Fruit fly (Drosophila melanogaster) whole organism, embryonic: Measurements from ENCODE around the gene RpL37A.

Source experiments
- CG10274 ChIP-seq: fragments of 200-800 bp; sonication (Bioruptor generic); optimal IDR thresholded peaks from 3 replicates; lab custom pipeline; 2017; ENCODE audit warnings: missing biosample characterization, mild to moderate bottlenecking, missing genetic modification characterization
- CG11093 ChIP-seq: fragments of 200-800 bp; sonication (Bioruptor generic); IDR thresholded peaks from 3 replicates; pipeline ENCODE4 v1.3.6; 2022; ENCODE audit warnings: missing biosample characterization, missing genetic modification characterization
- CG11456 ChIP-seq: fragments of 200-800 bp; sonication (Bioruptor generic); IDR thresholded peaks from 3 replicates; pipeline ENCODE4 v1.3.6; 2022; ENCODE audit warnings: missing biosample characterization, missing genetic modification characterization
- CG1233 ChIP-seq: fragments of 200-800 bp; sonication (Bioruptor generic); optimal IDR thresholded peaks from 4 replicates; lab custom pipeline; 2018; ENCODE audit warnings: missing biosample characterization, mild to moderate bottlenecking, missing genetic modification characterization
- CG12659 ChIP-seq: fragments of 200-800 bp; sonication (Bioruptor generic); optimal IDR thresholded peaks from 3 replicates; lab custom pipeline; 2017; ENCODE audit warnings: mild to moderate bottlenecking, missing biosample characterization, missing genetic modification reagents, missing genetic modification characterization
- CG13296 ChIP-seq: fragments of 200-800 bp; sonication (Bioruptor generic); optimal IDR thresholded peaks from 3 replicates; lab custom pipeline; 2018; ENCODE audit warnings: missing biosample characterization, mild to moderate bottlenecking, missing genetic modification characterization
- CG15011 ChIP-seq: fragments of 200-800 bp; sonication (Bioruptor generic); optimal IDR thresholded peaks from 3 replicates; lab custom pipeline; 2018; ENCODE audit warnings: missing biosample characterization, mild to moderate bottlenecking, missing genetic modification characterization
- CG1647 ChIP-seq: fragments of 200-800 bp; sonication (Bioruptor generic); optimal IDR thresholded peaks from 3 replicates; lab custom pipeline; 2016; ENCODE audit warnings: missing biosample characterization, missing genetic modification characterization
- CG2129 ChIP-seq: fragments of 200-800 bp; sonication (Bioruptor generic); IDR thresholded peaks from 2 replicates; pipeline ENCODE4 v1.3.6; 2022; ENCODE audit warnings: missing biosample characterization, missing genetic modification characterization; ENCODE audit not compliant: partially characterized antibody
- CG30431 ChIP-seq: fragments of 200-800 bp; sonication (Bioruptor generic); optimal IDR thresholded peaks from 2 replicates; lab custom pipeline; 2017; ENCODE audit warnings: missing biosample characterization, missing genetic modification characterization
- CG42726 ChIP-seq: fragments of 200-800 bp; sonication (Bioruptor generic); IDR thresholded peaks from 2 replicates; pipeline ENCODE4 v1.3.6; 2022; ENCODE audit warnings: missing biosample characterization, missing genetic modification characterization; ENCODE audit not compliant: partially characterized antibody
- CG5245 ChIP-seq: fragments of 200-800 bp; sonication (Bioruptor generic); optimal IDR thresholded peaks from 3 replicates; lab custom pipeline; 2016; ENCODE audit warnings: missing biosample characterization, missing genetic modification characterization
- CG7839 ChIP-seq: fragments of 200-800 bp; sonication (Bioruptor generic); optimal IDR thresholded peaks from 3 replicates; lab custom pipeline; 2018; ENCODE audit warnings: missing biosample characterization, mild to moderate bottlenecking, missing genetic modification characterization, moderate library complexity
- CG8089 ChIP-seq: fragments of 200-800 bp; sonication (Bioruptor generic); optimal IDR thresholded peaks from 3 replicates; lab custom pipeline; 2016; ENCODE audit warnings: missing biosample characterization, missing genetic modification characterization
- CG9215 ChIP-seq: fragments of 200-800 bp; sonication (Bioruptor generic); IDR thresholded peaks from 2 replicates; pipeline ENCODE4 v1.3.6; 2022; ENCODE audit warnings: missing biosample characterization, missing genetic modification characterization
- CoRest ChIP-seq: fragments of 200-800 bp; sonication (Bioruptor generic); optimal IDR thresholded peaks from 3 replicates; lab custom pipeline; 2018; ENCODE audit warnings: missing biosample characterization, mild to moderate bottlenecking, missing genetic modification characterization, moderate library complexity
- CrebB ChIP-seq: fragments of 200-800 bp; sonication (Bioruptor generic); optimal IDR thresholded peaks from 3 replicates; lab custom pipeline; 2018; ENCODE audit warnings: missing biosample characterization, mild to moderate bottlenecking, missing genetic modification characterization
- Ets65A ChIP-seq: fragments of 200-800 bp; sonication (Bioruptor generic); peaks from one replicate; lab custom pipeline; 2016; ENCODE audit warnings: missing biosample characterization, missing genetic modification characterization
- Fer1 ChIP-seq: fragments of 200-800 bp; sonication (Bioruptor generic); optimal IDR thresholded peaks from 2 replicates; lab custom pipeline; 2017; ENCODE audit warnings: missing biosample characterization, mild to moderate bottlenecking, missing genetic modification characterization
- H15 ChIP-seq: fragments of 200-800 bp; sonication (Bioruptor generic); IDR thresholded peaks from 3 replicates; pipeline ENCODE4 v1.3.6; 2022; ENCODE audit warnings: missing biosample characterization, missing genetic modification characterization
- Hmr ChIP-seq: fragments of 200-800 bp; sonication (Bioruptor generic); optimal IDR thresholded peaks from 3 replicates; lab custom pipeline; 2017; ENCODE audit warnings: mild to moderate bottlenecking, missing biosample characterization, missing genetic modification reagents, missing genetic modification characterization
- Lpt ChIP-seq: fragments of >200 bp; optimal IDR thresholded peaks from 2 replicates; lab custom pipeline; 2018; ENCODE audit warnings: missing biosample characterization, missing genetic modification characterization
- Mrtf ChIP-seq: fragments of 200-800 bp; sonication (Bioruptor generic); IDR thresholded peaks from 3 replicates; pipeline ENCODE4 v1.3.6; 2022; ENCODE audit warnings: missing biosample characterization, missing genetic modification characterization
- Myb ChIP-seq: fragments of 200-800 bp; sonication (Bioruptor generic); optimal IDR thresholded peaks from 2 replicates; lab custom pipeline; 2016; ENCODE audit warnings: missing biosample characterization, missing genetic modification characterization
- NC2β ChIP-seq: fragments of 200-800 bp; sonication (Bioruptor generic); optimal IDR thresholded peaks from 2 replicates; lab custom pipeline; 2016; ENCODE audit warnings: missing biosample characterization, missing genetic modification characterization
- Oaz ChIP-seq: fragments of 200-800 bp; sonication (Bioruptor generic); IDR thresholded peaks from 2 replicates; pipeline ENCODE4 v1.3.6; 2022; ENCODE audit warnings: missing biosample characterization, missing genetic modification characterization
- Optix ChIP-seq: fragments of 200-800 bp; sonication (Bioruptor generic); IDR thresholded peaks from 3 replicates; pipeline ENCODE4 v1.3.6; 2022; ENCODE audit warnings: missing biosample characterization, missing genetic modification characterization
- Sox100B ChIP-seq: fragments of 200-800 bp; sonication (Bioruptor generic); optimal IDR thresholded peaks from 3 replicates; lab custom pipeline; 2018; ENCODE audit warnings: missing biosample characterization, mild to moderate bottlenecking, missing genetic modification characterization
- Sry-δ ChIP-seq: fragments of 200-800 bp; sonication (Bioruptor generic); optimal IDR thresholded peaks from 2 replicates; lab custom pipeline; 2016; ENCODE audit warnings: missing biosample characterization, missing genetic modification characterization
- Usf ChIP-seq: fragments of 200-800 bp; sonication (Bioruptor generic); optimal IDR thresholded peaks from 2 replicates; lab custom pipeline; 2017; ENCODE audit warnings: missing genotype, missing biosample characterization, missing genetic modification characterization
- ash1 ChIP-seq: fragments of 200-800 bp; sonication (Bioruptor generic); optimal IDR thresholded peaks from 2 replicates; lab custom pipeline; 2018; ENCODE audit warnings: missing biosample characterization, mild to moderate bottlenecking, missing genetic modification characterization
- br ChIP-seq: fragments of >200 bp; optimal IDR thresholded peaks from 2 replicates; lab custom pipeline; 2017
- crol ChIP-seq: fragments of 200-800 bp; sonication (Bioruptor generic); IDR thresholded peaks from 2 replicates; pipeline ENCODE4 v1.3.6; 2022; ENCODE audit warnings: missing biosample characterization, missing genetic modification characterization
- dimm ChIP-seq: fragments of 200-800 bp; sonication (Bioruptor generic); IDR thresholded peaks from 2 replicates; pipeline ENCODE4 v1.3.6; 2022; ENCODE audit warnings: missing biosample characterization, missing genetic modification characterization
- dysf ChIP-seq: fragments of 200-800 bp; sonication (Bioruptor generic); IDR thresholded peaks from 3 replicates; pipeline ENCODE4 v1.3.6; 2022; ENCODE audit warnings: missing biosample characterization, missing genetic modification characterization
- eve ChIP-seq, 2 experiments: fragments of >200 bp; optimal IDR thresholded peaks; 2 replicates each; lab custom pipeline; 2017; ENCODE audit warnings: missing biosample characterization in 2 of 2, missing genetic modification characterization in 2 of 2
- grau ChIP-seq: fragments of 200-800 bp; optimal IDR thresholded peaks from 3 replicates; lab custom pipeline; 2019; ENCODE audit warnings: missing biosample characterization, mild to moderate bottlenecking, missing genetic modification characterization, moderate library complexity
- gt ChIP-seq: fragments of 200-800 bp; sonication (Bioruptor generic); IDR thresholded peaks from 2 replicates; pipeline ENCODE4 v1.3.6; 2022; ENCODE audit warnings: missing biosample characterization, missing genetic modification characterization
- hkb ChIP-seq, 2 experiments: fragments of 200-800 bp in 1 of 2; fragments of >200 bp in 1 of 2; sonication (Bioruptor generic) in 1 of 2; IDR thresholded peaks in 1 of 2; optimal IDR thresholded peaks in 1 of 2; 2 replicates each; pipeline versions ENCODE4 v1.3.6 to Lab custom; 2017 to 2022; ENCODE audit warnings: missing biosample characterization in 1 of 2, missing genetic modification characterization in 1 of 2
- ind ChIP-seq: fragments of 200-800 bp; sonication (Bioruptor generic); optimal IDR thresholded peaks from 3 replicates; lab custom pipeline; 2016; ENCODE audit warnings: missing biosample characterization, missing genetic modification characterization
- lmd ChIP-seq: fragments of 200-800 bp; sonication (Bioruptor generic); IDR thresholded peaks from 2 replicates; pipeline ENCODE4 v1.3.6; 2022; ENCODE audit warnings: missing biosample characterization, missing genetic modification characterization
- nerfin-1 ChIP-seq: fragments of 200-800 bp; sonication (Bioruptor generic); optimal IDR thresholded peaks from 3 replicates; lab custom pipeline; 2019; ENCODE audit warnings: missing biosample characterization, mild to moderate bottlenecking, missing genetic modification characterization, moderate library complexity
- pho ChIP-seq: fragments of 200-800 bp; sonication (Bioruptor generic); optimal IDR thresholded peaks from 2 replicates; lab custom pipeline; 2016; ENCODE audit warnings: missing biosample characterization, missing genetic modification characterization
- sc ChIP-seq, 3 experiments: fragments of >200 bp in 2 of 3; fragments of 200-800 bp in 1 of 3; sonication (Bioruptor generic) in 1 of 3; optimal IDR thresholded peaks; 2 replicates in 2 of 3; 3 replicates in 1 of 3; lab custom pipeline; 2017; ENCODE audit warnings: mild to moderate bottlenecking in 1 of 3, missing biosample characterization in 1 of 3, missing genetic modification characterization in 1 of 3, missing genetic modification reagents in 1 of 3
- seq ChIP-seq: fragments of 200-800 bp; sonication (Bioruptor generic); IDR thresholded peaks from 2 replicates; pipeline ENCODE4 v1.3.6; 2022; ENCODE audit warnings: missing biosample characterization, missing genetic modification characterization
- sima ChIP-seq: fragments of 200-800 bp; sonication (Bioruptor generic); optimal IDR thresholded peaks from 2 replicates; lab custom pipeline; 2016; ENCODE audit warnings: missing biosample characterization, missing genetic modification characterization
- sug ChIP-seq: fragments of 200-800 bp; optimal IDR thresholded peaks from 2 replicates; lab custom pipeline; 2019; ENCODE audit warnings: missing biosample characterization, mild to moderate bottlenecking, missing genetic modification characterization, moderate library complexity
- unc-4 ChIP-seq: fragments of 200-800 bp; sonication (Bioruptor generic); IDR thresholded peaks from 2 replicates; pipeline ENCODE4 v1.3.6; 2022; ENCODE audit warnings: missing biosample characterization, missing genetic modification characterization; ENCODE audit not compliant: partially characterized antibody
- wdn ChIP-seq: fragments of 200-800 bp; sonication (Bioruptor generic); IDR thresholded peaks from 2 replicates; pipeline ENCODE4 v1.3.6; 2022; ENCODE audit warnings: missing biosample characterization, missing genetic modification characterization
- zen ChIP-seq: fragments of 200-800 bp; sonication (Bioruptor generic); optimal IDR thresholded peaks from 3 replicates; lab custom pipeline; 2018; ENCODE audit warnings: missing biosample characterization, mild to moderate bottlenecking, missing genetic modification characterization, moderate library complexity
- zfh1 ChIP-seq: fragments of 200-800 bp; sonication (Bioruptor generic); IDR thresholded peaks from 3 replicates; pipeline ENCODE4 v1.3.6; 2022; ENCODE audit warnings: missing biosample characterization, missing genetic modification characterization

The RpL37A gene

dm6 chr2L:5043495-5044146 lies 27.1 kb upstream of the RpL37A start (continued):
- no peak for TF ChIP-seq CG42726 (GFP tag; lab: Robert Waterston, UW)
- peak; percentile 41 for TF ChIP-seq CG30431 (GFP tag; lab: Kevin White, UChicago)
- TF ChIP-seq Sry-δ (GFP tag; lab: Kevin White, UChicago) = no peak
- TF ChIP-seq CG2129 (GFP tag; lab: Robert Waterston, UW) = no peak
- TF ChIP-seq CG1647 (GFP tag; lab: Kevin White, UChicago) = peak; percentile 9
- peak; percentile 78 for TF ChIP-seq CG11456
- no peak for TF ChIP-seq NC2β
- TF ChIP-seq wdn = no peak
- TF ChIP-seq pho = peak; percentile 23
- no peak for TF ChIP-seq gt (GFP tag; lab: Robert Waterston, UW)
- no peak for TF ChIP-seq sc (optimal IDR thresholded peaks at IDR 0.05; lab: Kevin White, UChicago)
- no peak for TF ChIP-seq sc (GFP tag; optimal IDR thresholded peaks at IDR 0.05; lab: Kevin White, UChicago)
- TF ChIP-seq CG11093 (GFP tag; lab: Robert Waterston, UW) = no peak
- TF ChIP-seq ash1 (GFP tag; lab: Kevin White, UChicago) = no peak
- TF ChIP-seq grau (tag; lab: Kevin White, UChicago) = peak; percentile 32
- no peak for TF ChIP-seq unc-4 (GFP tag; lab: Robert Waterston, UW)
- TF ChIP-seq Fer1 (GFP tag; lab: Kevin White, UChicago) = peak; percentile 17
- TF ChIP-seq Usf (GFP tag; lab: Kevin White, UChicago) = no peak
- TF ChIP-seq zfh1 (GFP tag; lab: Robert Waterston, UW) = 0 out of 3 replicates have a peak, but pooled peaks have one; percentile 34
- TF ChIP-seq eve (GFP tag; optimal IDR thresholded peaks at IDR 0.05; lab: Kevin White, UChicago) = no peak
- TF ChIP-seq Lpt (GFP tag; lab: Kevin White, UChicago) = no peak
- no peak for TF ChIP-seq zen (tag; lab: Kevin White, UChicago)
- no peak for TF ChIP-seq sug (tag; lab: Kevin White, UChicago)
- TF ChIP-seq CG15011 (GFP tag; lab: Kevin White, UChicago) = no peak
- TF ChIP-seq Optix (GFP tag; lab: Robert Waterston, UW) = peak; percentile 44; the same call in 1 of the 3 replicates
- TF ChIP-seq CG8089 (GFP tag; lab: Kevin White, UChicago) = no peak
- TF ChIP-seq lmd (GFP tag; lab: Robert Waterston, UW) = peak; percentile 60
- TF ChIP-seq CG10274 = no peak
- TF ChIP-seq dimm (GFP tag; lab: Robert Waterston, UW) = no peak
- TF ChIP-seq crol (GFP tag; lab: Robert Waterston, UW) = peak; percentile 74
- TF ChIP-seq CoRest = peak; percentile 52
- peak; percentile 40 for TF ChIP-seq Hmr (GFP tag; lab: Kevin White, UChicago)
- TF ChIP-seq CG12659 (GFP tag; lab: Kevin White, UChicago) = no peak
- TF ChIP-seq ind (GFP tag; lab: Kevin White, UChicago) = peak; percentile 63
- TF ChIP-seq seq (GFP tag; lab: Robert Waterston, UW) = peak; percentile 57
- TF ChIP-seq H15 (GFP tag; lab: Robert Waterston, UW) = no peak
- no peak for TF ChIP-seq CG5245
- peak; percentile 7 for TF ChIP-seq CG13296 (GFP tag; lab: Kevin White, UChicago)
- TF ChIP-seq CrebB (tag; lab: Kevin White, UChicago) = no peak
- no peak for TF ChIP-seq Myb
- no peak for TF ChIP-seq Mrtf (GFP tag; lab: Robert Waterston, UW)
- no peak for TF ChIP-seq CG9215 (GFP tag; lab: Robert Waterston, UW)
- TF ChIP-seq dysf = peak; percentile 62; the same call in 2 of the 3 replicates
- no peak for TF ChIP-seq br (lab: Kevin White, UChicago)
- no peak for TF ChIP-seq Sox100B
- no peak for TF ChIP-seq sima (GFP tag; lab: Kevin White, UChicago)
- TF ChIP-seq Ets65A (GFP tag; lab: Kevin White, UChicago) = peak; percentile 92
- TF ChIP-seq CG7839 (tag; lab: Kevin White, UChicago) = peak; percentile 65
- no peak for TF ChIP-seq Oaz
- no peak for TF ChIP-seq hkb (optimal IDR thresholded peaks at IDR 0.05; lab: Kevin White, UChicago)
- no peak for TF ChIP-seq hkb (GFP tag; IDR thresholded peaks at IDR 0.05; lab: Robert Waterston, UW)
- TF ChIP-seq nerfin-1 (tag; lab: Kevin White, UChicago) = peak; percentile 67
- TF ChIP-seq CG1233 (GFP tag; lab: Kevin White, UChicago) = no peak
